Worm (Caenorhabditis elegans) whole organism, L3 larva: Measurements from ENCODE around the gene Y51A2D.18.

Source experiments
- R02D3.7 ChIP-seq: fragments of 150-350 bp; optimal IDR thresholded peaks from 2 replicates; lab custom pipeline; 2014; ENCODE audit warnings: missing biosample characterization, missing genetic modification characterization
- ZK546.5 ChIP-seq: sonication (generic microtip); optimal IDR thresholded peaks from 2 replicates; lab custom pipeline; 2017; ENCODE audit warnings: missing biosample characterization, missing genetic modification characterization
- aly-2 ChIP-seq: fragments of 150-350 bp; optimal IDR thresholded peaks from 2 replicates; lab custom pipeline; 2014; ENCODE audit warnings: missing biosample characterization, missing genetic modification characterization
- ama-1 ChIP-seq: fragments of 150-350 bp; optimal IDR thresholded peaks from 2 replicates; lab custom pipeline; 2018
- ceh-16 ChIP-seq: sonication (generic microtip); optimal IDR thresholded peaks from 2 replicates; lab custom pipeline; 2017; ENCODE audit warnings: missing biosample characterization, missing genetic modification characterization
- ceh-28 ChIP-seq: fragments of 150-350 bp; optimal IDR thresholded peaks from 2 replicates; lab custom pipeline; 2014; ENCODE audit warnings: missing biosample characterization, missing genetic modification reagents, missing genetic modification characterization
- ceh-82 ChIP-seq: fragments of 150-350 bp; optimal IDR thresholded peaks from 2 replicates; lab custom pipeline; 2014; ENCODE audit warnings: missing biosample characterization, missing genetic modification characterization
- ceh-9 ChIP-seq: sonication (generic microtip); optimal IDR thresholded peaks from 2 replicates; lab custom pipeline; 2018; ENCODE audit warnings: missing biosample characterization, missing genetic modification characterization
- daf-12 ChIP-seq: fragments of 150-350 bp; optimal IDR thresholded peaks from 2 replicates; lab custom pipeline; 2014; ENCODE audit warnings: missing biosample characterization, missing genetic modification reagents, missing genetic modification characterization
- elt-1 ChIP-seq: fragments of 150-350 bp; optimal IDR thresholded peaks from 2 replicates; lab custom pipeline; 2014; ENCODE audit warnings: missing biosample characterization, missing genetic modification characterization
- elt-2 ChIP-seq: sonication (generic microtip); optimal IDR thresholded peaks from 2 replicates; lab custom pipeline; 2016; ENCODE audit warnings: missing genetic modification reagents, mild to moderate bottlenecking, missing genetic modification characterization, missing compliant biosample characterization
- elt-3 ChIP-seq, 3 experiments: fragments of 150-350 bp in 1 of 3; sonication (generic microtip) in 2 of 3; optimal IDR thresholded peaks; 2 replicates in 2 of 3; 4 replicates in 1 of 3; lab custom pipeline; 2014 to 2017; ENCODE audit warnings: missing biosample characterization in 3 of 3, missing genetic modification characterization in 3 of 3
- eor-1 ChIP-seq, 2 experiments: fragments of 150-350 bp; optimal IDR thresholded peaks; 2 replicates each; lab custom pipeline; 2014 to 2018; ENCODE audit warnings: missing biosample characterization in 2 of 2, missing genetic modification characterization in 2 of 2
- fkh-10 ChIP-seq: sonication (generic microtip); optimal IDR thresholded peaks from 2 replicates; lab custom pipeline; 2017; ENCODE audit warnings: missing biosample characterization, missing genetic modification reagents, missing genetic modification characterization
- fkh-2 ChIP-seq: fragments of 150-350 bp; optimal IDR thresholded peaks from 2 replicates; lab custom pipeline; 2014; ENCODE audit warnings: missing biosample characterization, missing genetic modification reagents, missing genetic modification characterization
- hmg-11 ChIP-seq: sonication (generic microtip); optimal IDR thresholded peaks from 2 replicates; lab custom pipeline; 2016; ENCODE audit warnings: missing genetic modification characterization, missing compliant biosample characterization
- jun-1 ChIP-seq: fragments of 150-350 bp; optimal IDR thresholded peaks from 2 replicates; lab custom pipeline; 2014; ENCODE audit warnings: missing biosample characterization, missing genetic modification reagents, missing genetic modification characterization
- lin-15B ChIP-seq: fragments of 150-350 bp; optimal IDR thresholded peaks from 2 replicates; lab custom pipeline; 2014; ENCODE audit warnings: missing biosample characterization, missing genetic modification characterization
- lin-39 ChIP-seq: fragments of 150-350 bp; optimal IDR thresholded peaks from 2 replicates; lab custom pipeline; 2018; ENCODE audit warnings: missing biosample characterization, missing genetic modification reagents, missing genetic modification characterization
- lsy-12 ChIP-seq: sonication (generic microtip); optimal IDR thresholded peaks from 2 replicates; lab custom pipeline; 2016; ENCODE audit warnings: mild to moderate bottlenecking, missing genetic modification characterization, missing compliant biosample characterization
- mdl-1 ChIP-seq: fragments of 150-350 bp; optimal IDR thresholded peaks from 2 replicates; lab custom pipeline; 2014; ENCODE audit warnings: missing biosample characterization, missing genetic modification characterization
- mml-1 ChIP-seq: fragments of 150-350 bp; sonication (generic microtip); optimal IDR thresholded peaks from 3 replicates; lab custom pipeline; 2014; ENCODE audit warnings: missing biosample characterization, missing genetic modification characterization
- nfya-1 ChIP-seq: sonication (generic microtip); optimal IDR thresholded peaks from 2 replicates; lab custom pipeline; 2017; ENCODE audit warnings: missing genetic modification characterization, mild to moderate bottlenecking, missing compliant biosample characterization, antibody characterized with exemption, moderate library complexity; ENCODE audit not compliant: insufficient read depth
- nhr-12 ChIP-seq: fragments of 150-350 bp; optimal IDR thresholded peaks from 2 replicates; lab custom pipeline; 2014; ENCODE audit warnings: missing biosample characterization, missing genetic modification characterization
- nhr-23 ChIP-seq: fragments of 150-350 bp; optimal IDR thresholded peaks from 2 replicates; lab custom pipeline; 2014; ENCODE audit warnings: missing biosample characterization, missing genetic modification reagents, missing genetic modification characterization
- nhr-237 ChIP-seq: fragments of 150-350 bp; optimal IDR thresholded peaks from 2 replicates; lab custom pipeline; 2014; ENCODE audit warnings: missing biosample characterization, missing genetic modification characterization
- nhr-25 ChIP-seq: sonication (generic microtip); optimal IDR thresholded peaks from 2 replicates; lab custom pipeline; 2017; ENCODE audit warnings: missing biosample characterization, missing genetic modification characterization
- nhr-28 ChIP-seq: fragments of 150-350 bp; optimal IDR thresholded peaks from 2 replicates; lab custom pipeline; 2014; ENCODE audit warnings: missing biosample characterization, missing genetic modification characterization
- nhr-67 ChIP-seq: fragments of 150-350 bp; optimal IDR thresholded peaks from 2 replicates; lab custom pipeline; 2014; ENCODE audit warnings: missing biosample characterization, missing genetic modification characterization
- nhr-77 ChIP-seq: fragments of 150-350 bp; optimal IDR thresholded peaks from 2 replicates; lab custom pipeline; 2014; ENCODE audit warnings: missing biosample characterization, missing genetic modification characterization
- pha-4 ChIP-seq: fragments of 150-350 bp; optimal IDR thresholded peaks from 2 replicates; lab custom pipeline; 2014; ENCODE audit warnings: missing biosample characterization, missing genetic modification reagents, missing genetic modification characterization
- pqm-1 ChIP-seq: fragments of 150-350 bp; optimal IDR thresholded peaks from 2 replicates; lab custom pipeline; 2017; ENCODE audit warnings: missing biosample characterization, missing genetic modification characterization, inconsistent platforms
- sea-2 ChIP-seq: fragments of 150-350 bp; sonication (generic microtip); optimal IDR thresholded peaks from 4 replicates; lab custom pipeline; 2014; ENCODE audit warnings: missing biosample characterization, missing genetic modification reagents, missing genetic modification characterization
- skn-1 ChIP-seq: fragments of 150-350 bp; optimal IDR thresholded peaks from 2 replicates; lab custom pipeline; 2014; ENCODE audit warnings: missing biosample characterization, missing genetic modification characterization
- snpc-4 ChIP-seq: fragments of 150-350 bp; optimal IDR thresholded peaks from 2 replicates; lab custom pipeline; 2014; ENCODE audit warnings: missing biosample characterization, missing genetic modification characterization
- tbx-2 ChIP-seq: sonication (generic microtip); optimal IDR thresholded peaks from 2 replicates; lab custom pipeline; 2016; ENCODE audit warnings: mild to moderate bottlenecking, missing genetic modification characterization, missing compliant biosample characterization
- unc-39 ChIP-seq: sonication (generic microtip); optimal IDR thresholded peaks from 4 replicates; lab custom pipeline; 2017; ENCODE audit warnings: missing biosample characterization, missing genetic modification characterization
- ztf-11 ChIP-seq: fragments of 150-350 bp; optimal IDR thresholded peaks from 2 replicates; lab custom pipeline; 2014; ENCODE audit warnings: missing biosample characterization, missing genetic modification characterization
- ztf-4 ChIP-seq: fragments of 150-350 bp; optimal IDR thresholded peaks from 2 replicates; lab custom pipeline; 2014; ENCODE audit warnings: missing biosample characterization, missing genetic modification characterization

The Y51A2D.18 gene

DNA sequence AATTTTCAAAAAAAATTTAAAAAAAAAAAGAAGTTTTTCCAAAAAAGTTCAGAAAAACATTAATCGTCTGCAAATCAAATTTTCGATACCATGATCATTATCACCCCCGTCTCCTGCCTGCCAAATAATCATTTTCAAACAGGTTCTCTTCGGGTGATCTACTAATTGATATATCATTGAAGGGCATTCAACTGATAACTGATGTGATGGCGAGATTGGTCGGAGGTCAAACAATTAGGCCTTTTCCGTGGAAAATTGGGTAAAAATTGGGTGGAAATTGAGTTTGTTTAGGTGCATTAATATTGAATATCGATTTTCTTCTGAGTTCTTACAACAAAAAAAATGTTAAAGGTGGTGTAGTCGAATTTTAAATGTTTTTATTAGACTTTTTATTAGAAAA lies at the start of gene Y51A2D.18:
Gene Y51A2D.18, minus strand, starts transcription at position 101 of the 400 bp plus-strand sequence.
- TF ChIP-seq mdl-1 (tag; lab: Kevin White, UChicago) = no peak
- no peak for TF ChIP-seq fkh-2 (tag; lab: Kevin White, UChicago)
- no peak for TF ChIP-seq lsy-12 (tag; lab: Kevin White, UChicago)
- TF ChIP-seq ZK546.5 (tag; lab: Kevin White, UChicago) = no peak
- TF ChIP-seq nhr-28 = no peak
- TF ChIP-seq pqm-1 (tag; lab: Kevin White, UChicago) = no peak

DNA sequence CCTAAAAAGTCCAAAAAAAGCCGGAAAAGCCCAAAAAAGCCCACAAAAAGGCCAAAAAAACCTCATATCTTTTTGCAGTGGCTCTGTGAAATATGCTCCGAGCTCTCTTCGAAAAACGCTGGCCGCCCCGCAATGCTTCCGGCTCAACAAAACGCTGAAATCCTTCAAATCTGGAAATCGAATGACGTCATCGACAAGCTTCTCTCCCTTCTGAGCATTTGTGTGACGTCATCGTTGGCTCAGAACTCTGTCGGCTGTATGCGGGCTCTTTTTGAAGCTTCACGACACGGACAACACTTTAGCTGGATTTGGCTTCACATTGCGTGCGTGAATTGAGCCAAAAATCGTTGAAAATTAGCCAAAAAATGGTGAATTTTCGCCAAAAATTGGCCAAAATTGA lies 49.0 kb upstream of the Y51A2D.18 start:
- TF ChIP-seq pha-4 (tag; lab: Kevin White, UChicago) = no peak

- peak; percentile 68 for TF ChIP-seq pha-4 (tag; lab: Kevin White, UChicago)
- TF ChIP-seq ama-1 (lab: Kevin White, UChicago) = no peak
- no peak for TF ChIP-seq nhr-12 (tag; lab: Kevin White, UChicago)
- no peak for TF ChIP-seq jun-1 (tag; lab: Kevin White, UChicago)
- TF ChIP-seq ceh-82 = no peak
- no peak for TF ChIP-seq ztf-11 (tag; lab: Kevin White, UChicago)
- TF ChIP-seq nfya-1 (tag; lab: Kevin White, UChicago) = peak; percentile 55
- no peak for TF ChIP-seq nhr-237 (tag; lab: Kevin White, UChicago)
- TF ChIP-seq lin-15B = peak; percentile 81
- peak; percentile 38 for TF ChIP-seq lin-39
- no peak for TF ChIP-seq nhr-77 (tag; lab: Kevin White, UChicago)
- TF ChIP-seq R02D3.7 (tag; lab: Kevin White, UChicago) = peak; percentile 90
- TF ChIP-seq pqm-1 (tag; lab: Kevin White, UChicago) = no peak
- TF ChIP-seq ztf-4 (tag; lab: Kevin White, UChicago) = no peak
- peak; percentile 31 for TF ChIP-seq nhr-23 (tag; lab: Kevin White, UChicago)
- TF ChIP-seq eor-1 (tag; optimal IDR thresholded peaks at IDR 0.05; lab: Kevin White, UChicago) = no peak
- TF ChIP-seq elt-3 (tag; optimal IDR thresholded peaks at IDR 0.05; lab: Kevin White, UChicago) = no peak
- TF ChIP-seq lsy-12 (tag; lab: Kevin White, UChicago) = no peak
- TF ChIP-seq elt-2 (tag; lab: Kevin White, UChicago) = peak; percentile 15
- TF ChIP-seq snpc-4 = peak; percentile 13
- TF ChIP-seq ceh-28 (tag; lab: Kevin White, UChicago) = peak; percentile 36
- no peak for TF ChIP-seq skn-1 (tag; lab: Kevin White, UChicago)
- no peak for TF ChIP-seq daf-12
- TF ChIP-seq hmg-11 (tag; lab: Kevin White, UChicago) = peak; percentile 45
- no peak for TF ChIP-seq tbx-2 (tag; lab: Kevin White, UChicago)
- no peak for TF ChIP-seq fkh-10
- TF ChIP-seq nhr-25 (tag; lab: Kevin White, UChicago) = no peak
- no peak for TF ChIP-seq ceh-16 (tag; lab: Kevin White, UChicago)
These were observed 46.5 kb upstream of the Y51A2D.18 start, which contains the start of gene ints-5 for ce11 chrV:18533606-18534005. TSS of gene ints-5 (plus strand) at chrV:18533953.

DNA sequence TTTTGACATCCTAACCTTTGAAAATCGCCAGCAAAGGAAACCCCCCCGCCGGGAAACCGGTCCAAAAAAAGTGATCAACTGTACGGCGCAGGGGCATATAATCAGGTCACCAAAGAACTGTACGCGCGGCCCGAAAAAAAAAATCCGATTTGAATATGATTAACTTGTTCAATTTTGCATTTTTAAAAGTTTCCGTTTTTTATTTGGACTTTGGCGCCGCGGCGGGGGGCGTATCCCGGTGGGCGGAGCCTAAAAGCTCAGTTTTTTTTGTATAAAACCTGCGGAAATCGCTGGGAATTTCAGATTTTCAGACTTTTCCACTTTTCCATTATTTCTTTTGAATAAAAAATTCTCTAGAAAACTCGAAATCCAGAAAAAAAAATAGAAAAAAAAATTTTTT lies 37.4 kb upstream of the Y51A2D.18 start, which contains the start of gene hmit-1.2:
Gene hmit-1.2, plus strand, starts transcription at position 301 of the 400 bp plus-strand sequence.
- TF ChIP-seq ceh-9 (tag; lab: Kevin White, UChicago) = no peak
- TF ChIP-seq lin-39 = no peak
- TF ChIP-seq lin-15B = no peak
- TF ChIP-seq aly-2 = no peak
- no peak for TF ChIP-seq mml-1
- TF ChIP-seq skn-1 (tag; lab: Kevin White, UChicago) = no peak
- TF ChIP-seq nhr-25 (tag; lab: Kevin White, UChicago) = no peak
- TF ChIP-seq R02D3.7 (tag; lab: Kevin White, UChicago) = no peak
- no peak for TF ChIP-seq nhr-67 (tag; lab: Kevin White, UChicago)
- TF ChIP-seq, all 47 proteins: peak for 0

DNA sequence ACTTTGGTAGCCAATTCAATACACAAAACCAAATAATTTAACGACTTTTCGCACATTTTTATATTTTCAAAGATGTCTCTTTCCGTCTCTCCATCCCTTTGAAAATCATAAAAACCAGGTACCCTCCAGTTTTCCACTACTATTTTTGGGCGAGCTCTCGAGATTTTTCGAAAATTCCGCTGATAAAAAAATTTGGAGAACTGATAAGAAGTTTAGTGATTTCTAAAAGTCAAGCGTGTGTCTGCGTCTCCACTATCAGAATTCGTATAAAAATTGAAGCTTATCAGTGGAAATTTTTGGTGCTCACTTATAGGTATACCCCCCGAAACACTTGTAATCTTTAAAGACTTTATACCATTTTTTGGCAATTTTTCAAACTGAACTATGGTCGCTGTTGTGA lies 29.4 kb upstream of the Y51A2D.18 start, which contains the start of gene hmit-1.1:
Gene hmit-1.1, plus strand, starts transcription at position 294 of the 400 bp plus-strand sequence.
- TF ChIP-seq sea-2 (GFP tag; lab: Kevin White, UChicago) = no peak
- no peak for TF ChIP-seq hmg-11 (tag; lab: Kevin White, UChicago)
- TF ChIP-seq elt-2 (tag; lab: Kevin White, UChicago) = peak; percentile 97
- no peak for TF ChIP-seq ztf-4 (tag; lab: Kevin White, UChicago)
- TF ChIP-seq daf-12 = no peak
- no peak for TF ChIP-seq eor-1 (tag; optimal IDR thresholded peaks at IDR 0.05; lab: Kevin White, UChicago)
- TF ChIP-seq pqm-1 (tag; lab: Kevin White, UChicago) = peak; percentile 94
- TF ChIP-seq elt-1 = no peak
- peak; percentile 26 for TF ChIP-seq jun-1 (tag; lab: Kevin White, UChicago)
- TF ChIP-seq tbx-2 (tag; lab: Kevin White, UChicago) = no peak
- TF ChIP-seq unc-39 (tag; lab: Kevin White, UChicago) = no peak
- TF ChIP-seq fkh-2 (tag; lab: Kevin White, UChicago) = no peak
- peak; percentile 29 for TF ChIP-seq pha-4 (tag; lab: Kevin White, UChicago)
